Fruit fly (Drosophila melanogaster) whole organism, embryonic: Measurements from ENCODE around the gene kibra.

Source experiments
- Adf1 ChIP-seq: fragments of 200-800 bp; sonication (Bioruptor generic); IDR thresholded peaks from 2 replicates; pipeline ENCODE4 v1.3.6; 2022; ENCODE audit warnings: missing biosample characterization, missing genetic modification characterization
- Blimp-1 ChIP-seq: fragments of 200-800 bp; sonication (Bioruptor generic); optimal IDR thresholded peaks from 3 replicates; lab custom pipeline; 2018; ENCODE audit warnings: missing biosample characterization, missing genetic modification characterization, mild to moderate bottlenecking, moderate library complexity, missing genetic modification reagents
- C15 ChIP-seq: fragments of 200-800 bp; sonication (Bioruptor generic); IDR thresholded peaks from 3 replicates; pipeline ENCODE4 v1.3.6; 2022; ENCODE audit warnings: missing biosample characterization, missing genetic modification characterization
- CG10274 ChIP-seq: fragments of 200-800 bp; sonication (Bioruptor generic); optimal IDR thresholded peaks from 3 replicates; lab custom pipeline; 2017; ENCODE audit warnings: missing biosample characterization, mild to moderate bottlenecking, missing genetic modification characterization
- CG10321 ChIP-seq: fragments of 200-800 bp; sonication (Bioruptor generic); IDR thresholded peaks from 2 replicates; pipeline ENCODE4 v1.3.6; 2022; ENCODE audit warnings: missing biosample characterization, missing genetic modification characterization
- CG13123 ChIP-seq: fragments of 200-800 bp; sonication (Bioruptor generic); optimal IDR thresholded peaks from 2 replicates; lab custom pipeline; 2016; ENCODE audit warnings: missing biosample characterization, missing genetic modification characterization
- CG14050 ChIP-seq: fragments of 200-800 bp; sonication (Bioruptor generic); IDR thresholded peaks from 3 replicates; pipeline ENCODE4 v1.3.6; 2022; ENCODE audit warnings: missing biosample characterization, missing genetic modification characterization
- CG14710 ChIP-seq: fragments of 200-800 bp; sonication (Bioruptor generic); optimal IDR thresholded peaks from 3 replicates; lab custom pipeline; 2019; ENCODE audit warnings: missing biosample characterization, mild to moderate bottlenecking, missing genetic modification characterization, moderate library complexity
- CG2120 ChIP-seq: fragments of 200-800 bp; sonication (Bioruptor generic); optimal IDR thresholded peaks from 3 replicates; lab custom pipeline; 2016; ENCODE audit warnings: missing biosample characterization, missing genetic modification characterization
- CG2199 ChIP-seq: fragments of 200-800 bp; sonication (Bioruptor generic); IDR thresholded peaks from 3 replicates; pipeline ENCODE4 v1.3.6; 2022; ENCODE audit warnings: missing biosample characterization, missing genetic modification characterization
- CG2889 ChIP-seq: fragments of 200-800 bp; sonication (Bioruptor generic); IDR thresholded peaks from 3 replicates; pipeline ENCODE4 v1.3.6; 2022; ENCODE audit warnings: missing biosample characterization, missing genetic modification characterization
- CG3065 ChIP-seq: fragments of 200-800 bp; sonication (Bioruptor generic); optimal IDR thresholded peaks from 2 replicates; lab custom pipeline; 2016; ENCODE audit warnings: missing biosample characterization, missing genetic modification characterization
- CG32767 ChIP-seq: fragments of 200-800 bp; sonication (Bioruptor generic); IDR thresholded peaks from 2 replicates; pipeline ENCODE4 v1.3.6; 2022; ENCODE audit warnings: missing biosample characterization, missing genetic modification characterization
- CG34376 ChIP-seq: fragments of 200-800 bp; sonication (Bioruptor generic); optimal IDR thresholded peaks from 2 replicates; lab custom pipeline; 2018; ENCODE audit warnings: missing biosample characterization, mild to moderate bottlenecking, missing genetic modification characterization
- CG4360 ChIP-seq: fragments of 200-800 bp; sonication (Bioruptor generic); IDR thresholded peaks from 2 replicates; pipeline ENCODE4 v1.3.6; 2022; ENCODE audit warnings: missing biosample characterization, missing genetic modification characterization
- CG4404 ChIP-seq: fragments of 200-800 bp; sonication (Bioruptor generic); IDR thresholded peaks from 2 replicates; pipeline ENCODE4 v1.3.6; 2022; ENCODE audit warnings: missing biosample characterization, missing genetic modification characterization
- CG6683 ChIP-seq: fragments of 200-800 bp; sonication (Bioruptor generic); optimal IDR thresholded peaks from 2 replicates; lab custom pipeline; 2017; ENCODE audit warnings: missing biosample characterization, mild to moderate bottlenecking, missing genetic modification characterization, missing genetic modification reagents
- CG9876 ChIP-seq: fragments of 200-800 bp; sonication (Bioruptor generic); optimal IDR thresholded peaks from 2 replicates; lab custom pipeline; 2016; ENCODE audit warnings: missing biosample characterization, missing genetic modification characterization
- Dll ChIP-seq: fragments of 200-800 bp; sonication (Bioruptor generic); IDR thresholded peaks from 4 replicates; pipeline ENCODE4 v1.3.6; 2022; ENCODE audit warnings: missing biosample characterization, missing genetic modification characterization; ENCODE audit not compliant: partially characterized antibody
- Eip74EF ChIP-seq, 2 experiments: fragments of 200-800 bp in 1 of 2; fragments of >200 bp in 1 of 2; sonication (Bioruptor generic) in 1 of 2; optimal IDR thresholded peaks; 2 replicates each; lab custom pipeline; 2017 to 2019; ENCODE audit warnings: missing biosample characterization in 2 of 2, missing genetic modification characterization in 2 of 2, mild to moderate bottlenecking in 1 of 2, moderate library complexity in 1 of 2
- Fer1 ChIP-seq: fragments of 200-800 bp; sonication (Bioruptor generic); optimal IDR thresholded peaks from 2 replicates; lab custom pipeline; 2017; ENCODE audit warnings: missing biosample characterization, mild to moderate bottlenecking, missing genetic modification characterization
- Fer2 ChIP-seq: fragments of 200-800 bp; sonication (Bioruptor generic); optimal IDR thresholded peaks from 2 replicates; lab custom pipeline; 2018; ENCODE audit warnings: missing biosample characterization, mild to moderate bottlenecking, missing genetic modification characterization, moderate library complexity
- HLHmδ ChIP-seq: fragments of 200-800 bp; sonication (Bioruptor generic); optimal IDR thresholded peaks from 2 replicates; lab custom pipeline; 2018; ENCODE audit warnings: missing biosample characterization, mild to moderate bottlenecking, missing genetic modification characterization, moderate library complexity
- Hr78 ChIP-seq, 2 experiments: fragments of 200-800 bp in 1 of 2; fragments of >200 bp in 1 of 2; sonication (Bioruptor generic) in 1 of 2; optimal IDR thresholded peaks; 2 replicates each; lab custom pipeline; 2017 to 2019; ENCODE audit warnings: missing biosample characterization in 2 of 2, missing genetic modification characterization in 2 of 2, mild to moderate bottlenecking in 1 of 2, moderate library complexity in 1 of 2
- Nf-YA ChIP-seq: fragments of 200-800 bp; sonication (Bioruptor generic); IDR thresholded peaks from 2 replicates; pipeline ENCODE4 v1.3.6; 2022; ENCODE audit warnings: missing biosample characterization, missing genetic modification characterization
- Nf-YB ChIP-seq: fragments of 200-800 bp; sonication (Bioruptor generic); optimal IDR thresholded peaks from 3 replicates; lab custom pipeline; 2019; ENCODE audit warnings: missing biosample characterization, mild to moderate bottlenecking, missing genetic modification characterization, moderate library complexity
- ato ChIP-seq: fragments of 200-800 bp; sonication (Bioruptor generic); IDR thresholded peaks from 2 replicates; pipeline ENCODE4 v1.3.6; 2022; ENCODE audit warnings: missing biosample characterization, missing genetic modification characterization; ENCODE audit not compliant: partially characterized antibody
- chn ChIP-seq: fragments of 200-800 bp; sonication (Bioruptor generic); optimal IDR thresholded peaks from 2 replicates; lab custom pipeline; 2016; ENCODE audit warnings: missing biosample characterization, missing genetic modification characterization
- fd96Cb ChIP-seq: fragments of 200-800 bp; sonication (Bioruptor generic); optimal IDR thresholded peaks from 2 replicates; lab custom pipeline; 2018; ENCODE audit warnings: missing biosample characterization, mild to moderate bottlenecking, missing genetic modification characterization, moderate library complexity
- fu2 ChIP-seq: fragments of 200-800 bp; sonication (Bioruptor generic); optimal IDR thresholded peaks from 2 replicates; lab custom pipeline; 2016; ENCODE audit warnings: missing biosample characterization, missing genetic modification characterization
- gem ChIP-seq: fragments of 200-800 bp; sonication (Bioruptor generic); optimal IDR thresholded peaks from 2 replicates; lab custom pipeline; 2019; ENCODE audit warnings: missing biosample characterization, mild to moderate bottlenecking, missing genetic modification characterization, moderate library complexity
- grn ChIP-seq: fragments of 200-800 bp; sonication (Bioruptor generic); optimal IDR thresholded peaks from 3 replicates; lab custom pipeline; 2017; ENCODE audit warnings: missing biosample characterization, missing genetic modification characterization
- hkb ChIP-seq, 2 experiments: fragments of 200-800 bp in 1 of 2; fragments of >200 bp in 1 of 2; sonication (Bioruptor generic) in 1 of 2; IDR thresholded peaks in 1 of 2; optimal IDR thresholded peaks in 1 of 2; 2 replicates each; pipeline versions ENCODE4 v1.3.6 to Lab custom; 2017 to 2022; ENCODE audit warnings: missing biosample characterization in 1 of 2, missing genetic modification characterization in 1 of 2
- ind ChIP-seq: fragments of 200-800 bp; sonication (Bioruptor generic); optimal IDR thresholded peaks from 3 replicates; lab custom pipeline; 2016; ENCODE audit warnings: missing biosample characterization, missing genetic modification characterization
- kay ChIP-seq: fragments of 200-800 bp; sonication (Bioruptor generic); optimal IDR thresholded peaks from 2 replicates; lab custom pipeline; 2016; ENCODE audit warnings: missing biosample characterization, missing genetic modification characterization
- kni ChIP-seq: fragments of 200-800 bp; sonication (Bioruptor generic); optimal IDR thresholded peaks from 3 replicates; lab custom pipeline; 2017; ENCODE audit warnings: mild to moderate bottlenecking, missing biosample characterization, missing genetic modification reagents, missing genetic modification characterization
- lola ChIP-seq, 3 experiments: fragments of >200 bp in 2 of 3; fragments of 200-800 bp in 1 of 3; sonication (Bioruptor generic) in 1 of 3; optimal IDR thresholded peaks; 2 replicates each; lab custom pipeline; 2017 to 2019; ENCODE audit warnings: missing biosample characterization in 3 of 3, missing genetic modification characterization in 3 of 3, mild to moderate bottlenecking in 1 of 3, moderate library complexity in 1 of 3
- mld ChIP-seq: fragments of 200-800 bp; sonication (Bioruptor generic); IDR thresholded peaks from 3 replicates; pipeline ENCODE4 v1.3.6; 2022; ENCODE audit warnings: missing biosample characterization, missing genetic modification characterization; ENCODE audit not compliant: partially characterized antibody
- org-1 ChIP-seq: fragments of 200-800 bp; sonication (Bioruptor generic); optimal IDR thresholded peaks from 2 replicates; lab custom pipeline; 2017; ENCODE audit warnings: missing biosample characterization, missing genetic modification characterization
- pum ChIP-seq: fragments of 200-800 bp; sonication (Bioruptor generic); optimal IDR thresholded peaks from 2 replicates; lab custom pipeline; 2016; ENCODE audit warnings: missing biosample characterization, missing genetic modification characterization
- salm ChIP-seq: fragments of 200-800 bp; sonication (Bioruptor generic); optimal IDR thresholded peaks from 2 replicates; lab custom pipeline; 2018; ENCODE audit warnings: missing biosample characterization, mild to moderate bottlenecking, missing genetic modification characterization
- sens ChIP-seq: fragments of 200-800 bp; sonication (Bioruptor generic); peaks from one replicate; lab custom pipeline; 2016; ENCODE audit warnings: missing biosample characterization, missing genetic modification characterization
- sens-2 ChIP-seq: fragments of 200-800 bp; sonication (Bioruptor generic); IDR thresholded peaks from 2 replicates; pipeline ENCODE4 v1.3.6; 2022; ENCODE audit warnings: missing biosample characterization, missing genetic modification characterization
- sisA ChIP-seq: fragments of 200-800 bp; sonication (Bioruptor generic); IDR thresholded peaks from 2 replicates; pipeline ENCODE4 v1.3.6; 2022; ENCODE audit warnings: missing biosample characterization, missing genetic modification characterization
- slou ChIP-seq: fragments of 200-800 bp; sonication (Bioruptor generic); optimal IDR thresholded peaks from 3 replicates; lab custom pipeline; 2016; ENCODE audit warnings: missing biosample characterization, missing genetic modification characterization
- tio ChIP-seq: fragments of 200-800 bp; sonication (Bioruptor generic); optimal IDR thresholded peaks from 2 replicates; lab custom pipeline; 2017; ENCODE audit warnings: missing biosample characterization, missing genetic modification characterization, inconsistent platforms
- vvl ChIP-seq: fragments of 200-800 bp; sonication (Bioruptor generic); IDR thresholded peaks from 2 replicates; pipeline ENCODE4 v1.3.6; 2022; ENCODE audit warnings: missing biosample characterization, missing genetic modification characterization
- zf30C ChIP-seq: fragments of 200-800 bp; sonication (Bioruptor generic); optimal IDR thresholded peaks from 3 replicates; lab custom pipeline; 2018; ENCODE audit warnings: missing biosample characterization, mild to moderate bottlenecking, missing genetic modification characterization

Gene kibra

dm6 chr3R:14723671-14724500, at the start of gene kibra (continued):
- TF ChIP-seq slou: peak; percentile 16
- peak; percentile 60 for TF ChIP-seq Fer1 (GFP tag; lab: Kevin White, UChicago)
- peak; percentile 11 for TF ChIP-seq CG13123
- TF ChIP-seq mld (GFP tag; lab: Robert Waterston, UW): no peak
- peak; percentile 8 for TF ChIP-seq tio
- no peak for TF ChIP-seq ato (GFP tag; lab: Robert Waterston, UW)
- no peak for TF ChIP-seq CG4360 (GFP tag; lab: Robert Waterston, UW)
- TF ChIP-seq pum (GFP tag; lab: Kevin White, UChicago): peak; percentile 82
- peak; percentile 39 for TF ChIP-seq Fer2 (tag; lab: Kevin White, UChicago)
- peak; percentile 81 for TF ChIP-seq ind
- no peak for TF ChIP-seq CG10274 (GFP tag; lab: Kevin White, UChicago)
- peak; percentile 37 for TF ChIP-seq fu2 (GFP tag; lab: Kevin White, UChicago)
- no peak for TF ChIP-seq sisA (GFP tag; lab: Robert Waterston, UW)
- TF ChIP-seq CG14710 (tag; lab: Kevin White, UChicago): peak; percentile 90
- no peak for TF ChIP-seq sens-2 (GFP tag; lab: Robert Waterston, UW)
- TF ChIP-seq Eip74EF (GFP tag; optimal IDR thresholded peaks at IDR 0.05; lab: Kevin White, UChicago): peak; percentile 60 to 71
- TF ChIP-seq chn (GFP tag; lab: Kevin White, UChicago): peak; percentile 59
- TF ChIP-seq Adf1 (GFP tag; lab: Robert Waterston, UW): no peak
- peak; percentile 54 for TF ChIP-seq CG34376 (GFP tag; lab: Kevin White, UChicago)
- no peak for TF ChIP-seq CG10321
- peak; percentile 32 for TF ChIP-seq CG9876 (GFP tag; lab: Kevin White, UChicago)
- TF ChIP-seq Dll: no peak
- peak; percentile 73 for TF ChIP-seq gem
- peak; percentile 64 for TF ChIP-seq fd96Cb (tag; lab: Kevin White, UChicago)
- TF ChIP-seq C15 (GFP tag; lab: Robert Waterston, UW): no peak
- peak; percentile 57 for TF ChIP-seq HLHmδ (GFP tag; lab: Kevin White, UChicago)
- peak in 2 of 3 experiments; percentile 40 to 97 for TF ChIP-seq lola (GFP tag; optimal IDR thresholded peaks at IDR 0.05; lab: Kevin White, UChicago)
- TF ChIP-seq zf30C (GFP tag; lab: Kevin White, UChicago): peak; percentile 11
- TF ChIP-seq CG6683: peak; percentile 14
- peak; percentile 71 for TF ChIP-seq Blimp-1
- TF ChIP-seq org-1 (GFP tag; lab: Kevin White, UChicago): peak; percentile 37
- TF ChIP-seq CG2120 (GFP tag; lab: Kevin White, UChicago): peak; percentile 82
- peak; percentile 40 for TF ChIP-seq salm (tag; lab: Kevin White, UChicago)
- no peak for TF ChIP-seq vvl (GFP tag; lab: Robert Waterston, UW)
- TF ChIP-seq CG32767 (GFP tag; lab: Robert Waterston, UW): no peak
- no peak for TF ChIP-seq Nf-YA (GFP tag; lab: Robert Waterston, UW)
- TF ChIP-seq Hr78 (GFP tag; optimal IDR thresholded peaks at IDR 0.05; lab: Kevin White, UChicago): peak; percentile 19 to 37
- no peak for TF ChIP-seq CG4404
- peak; percentile 20 for TF ChIP-seq Nf-YB (GFP tag; lab: Kevin White, UChicago)
- no peak for TF ChIP-seq kay (GFP tag; lab: Kevin White, UChicago)
- peak; percentile 96 for TF ChIP-seq kni (GFP tag; lab: Kevin White, UChicago)
- TF ChIP-seq hkb (optimal IDR thresholded peaks at IDR 0.05; lab: Kevin White, UChicago): peak; percentile 50
- TF ChIP-seq hkb (GFP tag; IDR thresholded peaks at IDR 0.05; lab: Robert Waterston, UW): no peak
- peak; percentile 94 for TF ChIP-seq sens (GFP tag; lab: Kevin White, UChicago)
- TF ChIP-seq CG2889 (GFP tag; lab: Robert Waterston, UW): no peak
- TF ChIP-seq grn (GFP tag; lab: Kevin White, UChicago): peak; percentile 7
- TF ChIP-seq CG14050: no peak
- no peak for TF ChIP-seq CG2199
- TF ChIP-seq CG3065: peak; percentile 20
